Fruit fly (Drosophila melanogaster): ENCODE data around the gene Wdr81.

The Wdr81 gene

DNA sequence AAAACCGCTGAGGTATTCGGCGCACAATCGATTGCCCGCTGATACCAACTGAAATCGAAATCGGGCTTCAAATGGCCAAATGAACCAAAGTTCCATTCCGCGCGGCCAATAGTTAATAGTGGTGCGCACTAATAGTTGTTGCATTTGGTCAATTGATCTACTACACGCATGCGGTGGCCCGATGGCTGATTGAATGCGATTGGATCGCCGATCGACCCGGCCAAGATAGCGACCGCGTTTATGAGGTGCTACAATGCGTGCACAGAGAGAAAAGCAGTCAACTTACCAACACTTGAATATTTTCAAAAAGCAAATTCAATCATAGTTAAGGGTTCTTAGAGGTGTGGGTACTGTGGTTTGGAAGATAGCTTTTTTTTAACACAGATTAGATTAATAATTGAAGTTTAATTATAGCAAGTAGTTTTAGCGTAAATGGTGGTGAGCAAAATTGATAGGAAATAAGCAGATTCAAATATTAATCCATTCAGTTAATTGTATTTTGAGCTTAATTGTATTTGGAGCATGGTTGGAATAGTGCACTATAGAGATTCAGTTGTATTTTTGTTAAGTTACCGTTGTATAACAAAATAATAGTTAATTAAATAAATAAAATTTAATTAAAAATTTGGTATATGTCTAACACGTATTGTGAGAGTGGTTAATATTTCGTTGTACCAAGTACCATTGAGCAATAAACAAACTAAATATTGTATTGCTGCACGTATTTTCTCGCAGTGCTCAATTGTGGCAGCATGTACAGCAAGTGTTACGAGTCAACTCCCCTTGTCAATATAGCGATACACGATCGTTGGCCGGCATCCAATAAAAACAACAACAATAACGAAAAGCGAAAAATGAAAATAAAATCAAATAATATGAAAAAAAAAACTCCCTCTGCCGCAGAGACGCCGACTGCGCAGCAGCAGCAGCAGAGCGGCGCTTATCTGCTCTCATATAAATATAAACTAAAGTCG is 6.0 kb upstream of the Wdr81 start (continued):
- peak; percentile 53 for TF ChIP-seq odd (GFP tag; optimal IDR thresholded peaks at IDR 0.05)
- TF ChIP-seq ham (GFP tag; IDR thresholded peaks at IDR 0.05), result no peak
- peak; percentile 61 for TF ChIP-seq sqz (GFP tag; optimal IDR thresholded peaks at IDR 0.05)
- TF ChIP-seq ken (GFP tag; IDR thresholded peaks at IDR 0.05), result peak; percentile 55; the same call in 2 of the 3 replicates
- no peak; the same call in 1 of the 2 replicates for TF ChIP-seq danr (GFP tag; IDR thresholded peaks at IDR 0.05)
- peak; percentile 18 for TF ChIP-seq wek (GFP tag; optimal IDR thresholded peaks at IDR 0.05)
- TF ChIP-seq sima (GFP tag; optimal IDR thresholded peaks at IDR 0.05), result no peak
- peak; percentile 69; the same call in 2 of the 3 replicates for TF ChIP-seq row (GFP tag; IDR thresholded peaks at IDR 0.05)
- peak; percentile 25; the same call in 1 of the 2 replicates for TF ChIP-seq CG10366 (GFP tag; IDR thresholded peaks at IDR 0.05)
- TF ChIP-seq CG10959 (GFP tag; IDR thresholded peaks at IDR 0.05), result no peak
- no peak for TF ChIP-seq pros (GFP tag; optimal IDR thresholded peaks at IDR 0.05)
- no peak for TF ChIP-seq pan (optimal IDR thresholded peaks at IDR 0.05)
- peak in 1 of 2 experiments; percentile 43 for TF ChIP-seq pan (GFP tag; optimal IDR thresholded peaks at IDR 0.05 in 1 of 2, IDR thresholded peaks at IDR 0.05 in 1 of 2)
- TF ChIP-seq gcm (GFP tag; optimal IDR thresholded peaks at IDR 0.05), result peak; percentile 20
- TF ChIP-seq Chrac-16 (GFP tag; optimal IDR thresholded peaks at IDR 0.05), result peak; percentile 56
- TF ChIP-seq Antp (GFP tag; optimal IDR thresholded peaks at IDR 0.05), result no peak
- TF ChIP-seq phol (tag; optimal IDR thresholded peaks at IDR 0.05), result peak; percentile 66
- TF ChIP-seq ro (GFP tag; IDR thresholded peaks at IDR 0.05), result no peak
- peak; percentile 47 for TF ChIP-seq gcm2 (GFP tag; optimal IDR thresholded peaks at IDR 0.05)
- TF ChIP-seq tup (GFP tag; optimal IDR thresholded peaks at IDR 0.05), result no peak
- no peak for TF ChIP-seq Dll (GFP tag; IDR thresholded peaks at IDR 0.05; ENCODE audit: partially characterized antibody)
- TF ChIP-seq CG14965 (GFP tag; optimal IDR thresholded peaks at IDR 0.05; ENCODE audit: borderline replicate concordance), result no peak
- no peak for TF ChIP-seq nerfin-2 (GFP tag; IDR thresholded peaks at IDR 0.05; ENCODE audit: partially characterized antibody)
- TF ChIP-seq lilli (GFP tag; optimal IDR thresholded peaks at IDR 0.05), result peak; percentile 50
- TF ChIP-seq fu2 (GFP tag; optimal IDR thresholded peaks at IDR 0.05), result peak; percentile 11
- no peak for TF ChIP-seq psq (GFP tag; optimal IDR thresholded peaks at IDR 0.05)
- no peak for TF ChIP-seq gsb-n (tag; optimal IDR thresholded peaks at IDR 0.05)
- peak; percentile 61 for TF ChIP-seq Xbp1 (GFP tag; optimal IDR thresholded peaks at IDR 0.05)
- peak; percentile 30 for TF ChIP-seq Usf (GFP tag; optimal IDR thresholded peaks at IDR 0.05)
- TF ChIP-seq CG4617 (GFP tag; optimal IDR thresholded peaks at IDR 0.05; ENCODE audit: borderline replicate concordance), result no peak
- no peak for TF ChIP-seq cg (GFP tag; optimal IDR thresholded peaks at IDR 0.05)
- no peak for TF ChIP-seq CG16815 (GFP tag; optimal IDR thresholded peaks at IDR 0.05)
- no peak for TF ChIP-seq CG13624 (GFP tag; optimal IDR thresholded peaks at IDR 0.05)
- peak; percentile 61 for TF ChIP-seq Aef1 (GFP tag; IDR thresholded peaks at IDR 0.05)
- peak; percentile 45 for TF ChIP-seq sob (GFP tag; IDR thresholded peaks at IDR 0.05)
- TF ChIP-seq cad (GFP tag; optimal IDR thresholded peaks at IDR 0.05), result no peak
- TF ChIP-seq CG15514 (GFP tag; optimal IDR thresholded peaks at IDR 0.05), result peak; percentile 95
- TF ChIP-seq seq (GFP tag; IDR thresholded peaks at IDR 0.05), result peak; percentile 32; the same call in 1 of the 2 replicates
- peak; percentile 52 for TF ChIP-seq Nf-YC (tag; optimal IDR thresholded peaks at IDR 0.05)
- TF ChIP-seq Dip2 (GFP tag; IDR thresholded peaks at IDR 0.05), result no peak
- TF ChIP-seq CG6683 (GFP tag; optimal IDR thresholded peaks at IDR 0.05), result no peak
- TF ChIP-seq CG34224 (GFP tag; IDR thresholded peaks at IDR 0.05; ENCODE audit: partially characterized antibody), result no peak
- TF ChIP-seq chinmo (GFP tag; IDR thresholded peaks at IDR 0.05; ENCODE audit: partially characterized antibody), result 0 out of 4 replicates have a peak, but pooled peaks have one; percentile 64
- TF ChIP-seq CG15479 (GFP tag; optimal IDR thresholded peaks at IDR 0.05), result no peak
- TF ChIP-seq bsh (GFP tag; optimal IDR thresholded peaks at IDR 0.05), result peak; percentile 4 to 47
- TF ChIP-seq ac (GFP tag; optimal IDR thresholded peaks at IDR 0.05), result no peak
- TF ChIP-seq NfI (GFP tag; optimal IDR thresholded peaks at IDR 0.05), result peak; percentile 31
- no peak for TF ChIP-seq CG4707 (GFP tag; optimal IDR thresholded peaks at IDR 0.05)
